Worm (Caenorhabditis elegans) whole organism, midembryonic: ENCODE results near the gene K12H6.12.

Source experiments
- T22C8.4 ChIP-seq: fragments of 200-800 bp; sonication (Bioruptor generic); IDR thresholded peaks from 2 replicates; pipeline ENCODE4 v1.3.6; 2022; ENCODE audit warnings: missing genetic modification characterization, missing compliant biosample characterization
- cog-1 ChIP-seq: sonication (generic microtip); optimal IDR thresholded peaks from 2 replicates; lab custom pipeline; 2016; ENCODE audit warnings: missing genetic modification characterization, missing compliant biosample characterization
- ref-1 ChIP-seq: fragments of 200-800 bp; sonication (Bioruptor generic); conservative IDR thresholded peaks from 2 replicates; pipeline ENCODE4 v1.3.6; 2022; ENCODE audit warnings: missing genetic modification reagents, missing genetic modification characterization, missing compliant biosample characterization
- tab-1 ChIP-seq: fragments of 200-800 bp; sonication (Bioruptor generic); IDR thresholded peaks from 2 replicates; pipeline ENCODE4 v1.3.6; 2022; ENCODE audit warnings: missing genetic modification characterization, missing compliant biosample characterization

ce11 chrII:2796431-2796830, 11.5 kb upstream of the K12H6.12 start:
- TF ChIP-seq cog-1 (tag; lab: Kevin White, UChicago) (no peak), ref-1 (GFP tag; lab: Robert Waterston, UW) (no peak), T22C8.4 (GFP tag; lab: Robert Waterston, UW) (no peak), tab-1 (GFP tag; lab: Robert Waterston, UW) (no peak)
